Fruit fly (Drosophila melanogaster) whole organism, embryonic: ENCODE data around the gene CG10311.

Source experiments
- Aef1 ChIP-seq: fragments of 200-800 bp; sonication (Bioruptor generic); IDR thresholded peaks from 3 replicates; pipeline ENCODE4 v1.3.6; 2022; ENCODE audit warnings: missing biosample characterization, missing genetic modification characterization
- Bgb ChIP-seq: fragments of 200-800 bp; sonication (Bioruptor generic); IDR thresholded peaks from 2 replicates; pipeline ENCODE4 v1.3.6; 2022; ENCODE audit warnings: missing biosample characterization, missing genetic modification characterization; ENCODE audit not compliant: partially characterized antibody
- CG1233 ChIP-seq: fragments of 200-800 bp; sonication (Bioruptor generic); optimal IDR thresholded peaks from 4 replicates; lab custom pipeline; 2018; ENCODE audit warnings: missing biosample characterization, mild to moderate bottlenecking, missing genetic modification characterization
- CG12659 ChIP-seq: fragments of 200-800 bp; sonication (Bioruptor generic); optimal IDR thresholded peaks from 3 replicates; lab custom pipeline; 2017; ENCODE audit warnings: mild to moderate bottlenecking, missing biosample characterization, missing genetic modification reagents, missing genetic modification characterization
- CG14860 ChIP-seq: fragments of 200-800 bp; sonication (Bioruptor generic); IDR thresholded peaks from 3 replicates; pipeline ENCODE4 v1.3.6; 2022; ENCODE audit warnings: missing biosample characterization, missing genetic modification characterization; ENCODE audit not compliant: partially characterized antibody
- CG15073 ChIP-seq: fragments of 200-800 bp; sonication (Bioruptor generic); optimal IDR thresholded peaks from 2 replicates; lab custom pipeline; 2016; ENCODE audit warnings: missing biosample characterization, missing genetic modification characterization
- CG17829 ChIP-seq: fragments of 200-800 bp; optimal IDR thresholded peaks from 2 replicates; lab custom pipeline; 2019; ENCODE audit warnings: missing biosample characterization, mild to moderate bottlenecking, missing genetic modification characterization, moderate library complexity
- CG2120 ChIP-seq: fragments of 200-800 bp; sonication (Bioruptor generic); optimal IDR thresholded peaks from 3 replicates; lab custom pipeline; 2016; ENCODE audit warnings: missing biosample characterization, missing genetic modification characterization
- CG2678 ChIP-seq: fragments of 200-800 bp; sonication (Bioruptor generic); optimal IDR thresholded peaks from 3 replicates; lab custom pipeline; 2019; ENCODE audit warnings: missing biosample characterization, mild to moderate bottlenecking, missing genetic modification characterization, moderate library complexity
- CG2889 ChIP-seq: fragments of 200-800 bp; sonication (Bioruptor generic); IDR thresholded peaks from 3 replicates; pipeline ENCODE4 v1.3.6; 2022; ENCODE audit warnings: missing biosample characterization, missing genetic modification characterization
- CG3281 ChIP-seq: fragments of 200-800 bp; sonication (Bioruptor generic); optimal IDR thresholded peaks from 3 replicates; lab custom pipeline; 2017; ENCODE audit warnings: missing biosample characterization, mild to moderate bottlenecking, missing genetic modification characterization
- CG3838 ChIP-seq: fragments of 200-800 bp; sonication (Bioruptor generic); optimal IDR thresholded peaks from 3 replicates; lab custom pipeline; 2016; ENCODE audit warnings: missing biosample characterization, missing genetic modification characterization
- CG3995 ChIP-seq: fragments of 200-800 bp; sonication (Bioruptor generic); optimal IDR thresholded peaks from 3 replicates; lab custom pipeline; 2016; ENCODE audit warnings: missing biosample characterization, missing genetic modification characterization
- CG6272 ChIP-seq: fragments of 200-800 bp; sonication (Bioruptor generic); IDR thresholded peaks from 2 replicates; pipeline ENCODE4 v1.3.6; 2022; ENCODE audit warnings: missing biosample characterization, missing genetic modification characterization
- CG8924 ChIP-seq: fragments of 200-800 bp; optimal IDR thresholded peaks from 3 replicates; lab custom pipeline; 2019; ENCODE audit warnings: missing biosample characterization, mild to moderate bottlenecking, missing genetic modification characterization, moderate library complexity
- CrebB ChIP-seq: fragments of 200-800 bp; sonication (Bioruptor generic); optimal IDR thresholded peaks from 3 replicates; lab custom pipeline; 2018; ENCODE audit warnings: missing biosample characterization, mild to moderate bottlenecking, missing genetic modification characterization
- Dek ChIP-seq: fragments of 200-800 bp; sonication (Bioruptor generic); optimal IDR thresholded peaks from 3 replicates; lab custom pipeline; 2019; ENCODE audit warnings: missing biosample characterization, mild to moderate bottlenecking, missing genetic modification characterization, moderate library complexity
- E2f1 ChIP-seq: fragments of 200-800 bp; sonication (Bioruptor generic); IDR thresholded peaks from 2 replicates; pipeline ENCODE4 v1.3.6; 2022; ENCODE audit warnings: missing biosample characterization, missing genetic modification characterization
- E2f2 ChIP-seq: fragments of 200-800 bp; sonication (Bioruptor generic); IDR thresholded peaks from 2 replicates; pipeline ENCODE4 v1.3.6; 2022; ENCODE audit warnings: missing biosample characterization, missing genetic modification characterization
- Elba2 ChIP-seq: fragments of 200-800 bp; sonication (Bioruptor generic); optimal IDR thresholded peaks from 3 replicates; lab custom pipeline; 2016; ENCODE audit warnings: missing biosample characterization, missing genetic modification characterization
- HLH3B ChIP-seq: fragments of 200-800 bp; sonication (Bioruptor generic); IDR thresholded peaks from 2 replicates; pipeline ENCODE4 v1.3.6; 2022; ENCODE audit warnings: missing biosample characterization, missing genetic modification characterization
- HLH54F ChIP-seq: fragments of 200-800 bp; sonication (Bioruptor generic); optimal IDR thresholded peaks from 3 replicates; lab custom pipeline; 2016; ENCODE audit warnings: missing biosample characterization, missing genetic modification characterization
- HmgZ ChIP-seq: fragments of 200-800 bp; sonication (Bioruptor generic); optimal IDR thresholded peaks from 2 replicates; lab custom pipeline; 2018; ENCODE audit warnings: missing biosample characterization, mild to moderate bottlenecking, missing genetic modification characterization
- Med ChIP-seq: fragments of 200-800 bp; sonication (Bioruptor generic); peaks from one replicate; lab custom pipeline; 2016; ENCODE audit warnings: missing biosample characterization, missing genetic modification characterization, mild to moderate bottlenecking, inconsistent platforms, moderate library complexity
- NC2β ChIP-seq: fragments of 200-800 bp; sonication (Bioruptor generic); optimal IDR thresholded peaks from 2 replicates; lab custom pipeline; 2016; ENCODE audit warnings: missing biosample characterization, missing genetic modification characterization
- Oaz ChIP-seq: fragments of 200-800 bp; sonication (Bioruptor generic); IDR thresholded peaks from 2 replicates; pipeline ENCODE4 v1.3.6; 2022; ENCODE audit warnings: missing biosample characterization, missing genetic modification characterization
- Oli ChIP-seq: fragments of 200-800 bp; sonication (Bioruptor generic); optimal IDR thresholded peaks from 2 replicates; lab custom pipeline; 2018; ENCODE audit warnings: missing biosample characterization, mild to moderate bottlenecking, missing genetic modification characterization, moderate library complexity
- Optix ChIP-seq: fragments of 200-800 bp; sonication (Bioruptor generic); IDR thresholded peaks from 3 replicates; pipeline ENCODE4 v1.3.6; 2022; ENCODE audit warnings: missing biosample characterization, missing genetic modification characterization
- Sry-β ChIP-seq: fragments of 200-800 bp; sonication (Bioruptor generic); optimal IDR thresholded peaks from 2 replicates; lab custom pipeline; 2018; ENCODE audit warnings: missing biosample characterization, mild to moderate bottlenecking, missing genetic modification characterization, moderate library complexity
- Taf1 ChIP-seq: fragments of 200-800 bp; sonication (Bioruptor generic); IDR thresholded peaks from 2 replicates; pipeline ENCODE4 v1.3.6; 2022; ENCODE audit warnings: missing biosample characterization, missing genetic modification characterization
- Trl ChIP-seq, 3 experiments: fragments of >200 bp in 2 of 3; fragments of 200-800 bp in 1 of 3; sonication (Bioruptor generic) in 1 of 3; optimal IDR thresholded peaks; 2 replicates in 1 of 3; 3 replicates in 2 of 3; lab custom pipeline; 2016 to 2017; ENCODE audit warnings: missing biosample characterization in 1 of 3, missing genetic modification characterization in 1 of 3
- YL-1 ChIP-seq: fragments of 200-800 bp; sonication (Bioruptor generic); optimal IDR thresholded peaks from 3 replicates; lab custom pipeline; 2017; ENCODE audit warnings: missing biosample characterization, mild to moderate bottlenecking, missing genetic modification characterization
- bbx ChIP-seq: fragments of 200-800 bp; sonication (Bioruptor generic); IDR thresholded peaks from 2 replicates; pipeline ENCODE4 v1.3.6; 2022; ENCODE audit warnings: missing biosample characterization, missing genetic modification characterization; ENCODE audit not compliant: partially characterized antibody
- bigmax ChIP-seq: fragments of 200-800 bp; sonication (Bioruptor generic); optimal IDR thresholded peaks from 2 replicates; lab custom pipeline; 2018; ENCODE audit warnings: missing biosample characterization, mild to moderate bottlenecking, missing genetic modification characterization
- btn ChIP-seq: fragments of 200-800 bp; sonication (Bioruptor generic); optimal IDR thresholded peaks from 2 replicates; lab custom pipeline; 2016; ENCODE audit warnings: missing biosample characterization, missing genetic modification characterization
- caup ChIP-seq: fragments of 200-800 bp; sonication (Bioruptor generic); optimal IDR thresholded peaks from 3 replicates; lab custom pipeline; 2017; ENCODE audit warnings: missing biosample characterization, mild to moderate bottlenecking, missing genetic modification characterization, moderate library complexity; ENCODE audit not compliant: severe bottlenecking
- cwo ChIP-seq: fragments of 200-800 bp; sonication (Bioruptor generic); optimal IDR thresholded peaks from 3 replicates; lab custom pipeline; 2017; ENCODE audit warnings: missing biosample characterization, missing genetic modification characterization, mild to moderate bottlenecking, moderate library complexity, missing genetic modification reagents
- dan ChIP-seq: fragments of 200-800 bp; sonication (Bioruptor generic); IDR thresholded peaks from 2 replicates; pipeline ENCODE4 v1.3.6; 2022; ENCODE audit warnings: missing biosample characterization, missing genetic modification characterization
- dm ChIP-seq: fragments of 200-800 bp; sonication (Bioruptor generic); optimal IDR thresholded peaks from 3 replicates; lab custom pipeline; 2016; ENCODE audit warnings: missing biosample characterization, missing genetic modification characterization
- eve ChIP-seq, 2 experiments: fragments of >200 bp; optimal IDR thresholded peaks; 2 replicates each; lab custom pipeline; 2017; ENCODE audit warnings: missing biosample characterization in 2 of 2, missing genetic modification characterization in 2 of 2
- ftz-f1 ChIP-seq: fragments of 200-800 bp; sonication (Bioruptor generic); optimal IDR thresholded peaks from 2 replicates; lab custom pipeline; 2016; ENCODE audit warnings: missing biosample characterization, missing genetic modification characterization
- grn ChIP-seq: fragments of 200-800 bp; sonication (Bioruptor generic); optimal IDR thresholded peaks from 3 replicates; lab custom pipeline; 2017; ENCODE audit warnings: missing biosample characterization, missing genetic modification characterization
- ken ChIP-seq: fragments of 200-800 bp; sonication (Bioruptor generic); IDR thresholded peaks from 3 replicates; pipeline ENCODE4 v1.3.6; 2022; ENCODE audit warnings: missing biosample characterization, missing genetic modification characterization
- nerfin-1 ChIP-seq: fragments of 200-800 bp; sonication (Bioruptor generic); optimal IDR thresholded peaks from 3 replicates; lab custom pipeline; 2019; ENCODE audit warnings: missing biosample characterization, mild to moderate bottlenecking, missing genetic modification characterization, moderate library complexity
- repo ChIP-seq: fragments of 200-800 bp; sonication (Bioruptor generic); optimal IDR thresholded peaks from 2 replicates; lab custom pipeline; 2016; ENCODE audit warnings: missing biosample characterization, missing genetic modification characterization
- sisA ChIP-seq: fragments of 200-800 bp; sonication (Bioruptor generic); IDR thresholded peaks from 2 replicates; pipeline ENCODE4 v1.3.6; 2022; ENCODE audit warnings: missing biosample characterization, missing genetic modification characterization
- sob ChIP-seq: fragments of 200-800 bp; sonication (Bioruptor generic); IDR thresholded peaks from 2 replicates; pipeline ENCODE4 v1.3.6; 2022; ENCODE audit warnings: missing biosample characterization, missing genetic modification characterization
- tio ChIP-seq: fragments of 200-800 bp; sonication (Bioruptor generic); optimal IDR thresholded peaks from 2 replicates; lab custom pipeline; 2017; ENCODE audit warnings: missing biosample characterization, missing genetic modification characterization, inconsistent platforms
- toy ChIP-seq: fragments of 200-800 bp; sonication (Bioruptor generic); IDR thresholded peaks from 2 replicates; pipeline ENCODE4 v1.3.6; 2022; ENCODE audit warnings: missing biosample characterization, missing genetic modification characterization
- yki ChIP-seq: fragments of >200 bp; optimal IDR thresholded peaks from 3 replicates; lab custom pipeline; 2018

The CG10311 gene

dm6 chr3R:16341817-16342374, 14.9 kb downstream of the CG10311 start, which contains the start of the genes SF2 and pad (continued):
- TF ChIP-seq CG15073 (peak; percentile 35), CG14860 (GFP tag; lab: Robert Waterston, UW) (peak; percentile 97), CG6272 (peak; percentile 89), eve (GFP tag; optimal IDR thresholded peaks at IDR 0.05; lab: Kevin White, UChicago) (no peak), CrebB (tag; lab: Kevin White, UChicago) (no peak), bigmax (GFP tag; lab: Kevin White, UChicago) (no peak), Optix (0 out of 3 replicates have a peak, but pooled peaks have one; percentile 33), Aef1 (GFP tag; lab: Robert Waterston, UW) (peak; percentile 82; the same call in 2 of the 3 replicates), Oaz (GFP tag; lab: Robert Waterston, UW) (peak; percentile 55), CG3281 (GFP tag; lab: Kevin White, UChicago) (peak; percentile 74), CG8924 (peak; percentile 83), E2f2 (GFP tag; lab: Robert Waterston, UW) (no peak; the same call in 1 of the 2 replicates), ftz-f1 (GFP tag; lab: Kevin White, UChicago) (peak; percentile 10), cwo (GFP tag; lab: Kevin White, UChicago) (peak; percentile 34), Oli (peak; percentile 65), NC2β (GFP tag; lab: Kevin White, UChicago) (peak; percentile 69), CG2120 (GFP tag; lab: Kevin White, UChicago) (peak; percentile 93), sob (GFP tag; lab: Robert Waterston, UW) (peak; percentile 85), Dek (tag; lab: Kevin White, UChicago) (peak; percentile 68), CG2678 (tag; lab: Kevin White, UChicago) (peak; percentile 83), bbx (GFP tag; lab: Robert Waterston, UW) (peak; percentile 79), HmgZ (tag; lab: Kevin White, UChicago) (peak; percentile 82), CG3995 (GFP tag; lab: Kevin White, UChicago) (peak; percentile 62), Med (peak; percentile 95), nerfin-1 (tag; lab: Kevin White, UChicago) (peak; percentile 72), Sry-β (GFP tag; lab: Kevin White, UChicago) (peak; percentile 18), HLH3B (GFP tag; lab: Robert Waterston, UW) (peak; percentile 62), dm (GFP tag; lab: Kevin White, UChicago) (peak; percentile 82), CG3838 (GFP tag; lab: Kevin White, UChicago) (peak; percentile 60), HLH54F (GFP tag; lab: Kevin White, UChicago) (peak; percentile 87), Taf1 (GFP tag; lab: Robert Waterston, UW) (0 out of 2 replicates have a peak, but pooled peaks have one; percentile 51), sisA (GFP tag; lab: Robert Waterston, UW) (peak; percentile 71), caup (GFP tag; lab: Kevin White, UChicago) (peak; percentile 69), Trl (optimal IDR thresholded peaks at IDR 0.05; lab: Kevin White, UChicago) (no peak), Trl (GFP tag; optimal IDR thresholded peaks at IDR 0.05; lab: Kevin White, UChicago) (peak; percentile 71), CG1233 (GFP tag; lab: Kevin White, UChicago) (peak; percentile 57), Elba2 (peak; percentile 37), dan (GFP tag; lab: Robert Waterston, UW) (no peak), toy (GFP tag; lab: Robert Waterston, UW) (no peak), CG2889 (GFP tag; lab: Robert Waterston, UW) (peak; percentile 38; the same call in 1 of the 3 replicates), btn (peak; percentile 35), YL-1 (peak; percentile 90), ken (GFP tag; lab: Robert Waterston, UW) (peak; percentile 55; the same call in 1 of the 3 replicates), grn (GFP tag; lab: Kevin White, UChicago) (peak; percentile 34), CG17829 (tag; lab: Kevin White, UChicago) (peak; percentile 86), E2f1 (GFP tag; lab: Robert Waterston, UW) (peak; percentile 35), yki (lab: Kevin White, UChicago) (no peak), CG12659 (GFP tag; lab: Kevin White, UChicago) (peak; percentile 95), repo (no peak), Bgb (peak; percentile 90), tio (GFP tag; lab: Kevin White, UChicago) (peak; percentile 44)
